Worm (Caenorhabditis elegans) whole organism, mixed stage, embryonic: ENCODE data around the gene C10C6.7.

Source experiments
- ces-1 ChIP-seq: fragments of 150-350 bp; optimal IDR thresholded peaks from 2 replicates; lab custom pipeline; 2014; ENCODE audit warnings: missing biosample characterization, missing genetic modification reagents, missing genetic modification characterization
- nhr-12 ChIP-seq: fragments of 150-350 bp; optimal IDR thresholded peaks from 2 replicates; lab custom pipeline; 2014; ENCODE audit warnings: missing biosample characterization, missing genetic modification characterization
- nhr-28 ChIP-seq: fragments of 150-350 bp; optimal IDR thresholded peaks from 2 replicates; lab custom pipeline; 2014; ENCODE audit warnings: missing biosample characterization, missing genetic modification characterization
- unc-62 ChIP-seq: fragments of 150-350 bp; optimal IDR thresholded peaks from 2 replicates; lab custom pipeline; 2014; ENCODE audit warnings: missing biosample characterization, missing genetic modification reagents, missing genetic modification characterization

DNA sequence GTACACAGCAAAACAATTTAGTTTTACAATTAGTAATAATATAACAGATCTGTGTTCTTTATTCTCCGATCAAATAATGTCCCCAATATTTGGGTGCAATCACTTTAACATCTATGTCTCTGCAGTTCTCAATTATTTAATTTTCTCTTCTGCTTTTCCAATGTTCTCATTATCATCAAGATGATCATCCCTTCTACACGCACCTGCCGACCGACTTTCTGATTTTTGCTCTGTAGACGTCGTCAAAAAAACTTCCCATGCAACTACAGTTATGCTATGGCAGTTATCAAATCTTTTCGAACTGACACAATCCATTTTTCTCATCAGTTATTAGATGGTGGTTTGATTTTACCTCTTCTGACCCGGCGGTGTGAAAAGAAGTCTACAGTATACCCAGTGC, 36.3 kb upstream of the C10C6.7 start:
- no peak for TF ChIP-seq ces-1 (GFP tag; lab: Kevin White, UChicago)
- no peak for TF ChIP-seq nhr-28
- TF ChIP-seq nhr-12 (tag; lab: Kevin White, UChicago), result no peak
- TF ChIP-seq unc-62, result no peak
